Worm (Caenorhabditis elegans) whole organism, L3 larva: Measurements from ENCODE around the gene lmbr-1.
A peak's percentile ranks its signal among the peaks of the same experiment; 100 is the strongest.

Source experiments
- R02D3.7 ChIP-seq: fragments of 150-350 bp; optimal IDR thresholded peaks from 2 replicates; lab custom pipeline; 2014; ENCODE audit warnings: missing biosample characterization, missing genetic modification characterization
- ZK546.5 ChIP-seq: sonication (generic microtip); optimal IDR thresholded peaks from 2 replicates; lab custom pipeline; 2017; ENCODE audit warnings: missing biosample characterization, missing genetic modification characterization
- aly-2 ChIP-seq: fragments of 150-350 bp; optimal IDR thresholded peaks from 2 replicates; lab custom pipeline; 2014; ENCODE audit warnings: missing biosample characterization, missing genetic modification characterization
- ama-1 ChIP-seq: fragments of 150-350 bp; optimal IDR thresholded peaks from 2 replicates; lab custom pipeline; 2018
- ceh-16 ChIP-seq: sonication (generic microtip); optimal IDR thresholded peaks from 2 replicates; lab custom pipeline; 2017; ENCODE audit warnings: missing biosample characterization, missing genetic modification characterization
- ceh-28 ChIP-seq: fragments of 150-350 bp; optimal IDR thresholded peaks from 2 replicates; lab custom pipeline; 2014; ENCODE audit warnings: missing biosample characterization, missing genetic modification reagents, missing genetic modification characterization
- ceh-82 ChIP-seq: fragments of 150-350 bp; optimal IDR thresholded peaks from 2 replicates; lab custom pipeline; 2014; ENCODE audit warnings: missing biosample characterization, missing genetic modification characterization
- ceh-9 ChIP-seq: sonication (generic microtip); optimal IDR thresholded peaks from 2 replicates; lab custom pipeline; 2018; ENCODE audit warnings: missing biosample characterization, missing genetic modification characterization
- daf-12 ChIP-seq: fragments of 150-350 bp; optimal IDR thresholded peaks from 2 replicates; lab custom pipeline; 2014; ENCODE audit warnings: missing biosample characterization, missing genetic modification reagents, missing genetic modification characterization
- egl-27 ChIP-seq: sonication (generic microtip); optimal IDR thresholded peaks from 4 replicates; lab custom pipeline; 2017; ENCODE audit warnings: missing biosample characterization, missing genetic modification reagents, missing genetic modification characterization
- egl-5 ChIP-seq: fragments of 150-350 bp; optimal IDR thresholded peaks from 2 replicates; lab custom pipeline; 2017; ENCODE audit warnings: missing biosample characterization, missing genetic modification reagents, missing genetic modification characterization, inconsistent platforms
- elt-1 ChIP-seq: fragments of 150-350 bp; optimal IDR thresholded peaks from 2 replicates; lab custom pipeline; 2014; ENCODE audit warnings: missing biosample characterization, missing genetic modification characterization
- elt-2 ChIP-seq: sonication (generic microtip); optimal IDR thresholded peaks from 2 replicates; lab custom pipeline; 2016; ENCODE audit warnings: missing genetic modification reagents, mild to moderate bottlenecking, missing genetic modification characterization, missing compliant biosample characterization
- elt-3 ChIP-seq, 3 experiments: fragments of 150-350 bp in 1 of 3; sonication (generic microtip) in 2 of 3; optimal IDR thresholded peaks; 2 replicates in 2 of 3; 4 replicates in 1 of 3; lab custom pipeline; 2014 to 2017; ENCODE audit warnings: missing biosample characterization in 3 of 3, missing genetic modification characterization in 3 of 3
- eor-1 ChIP-seq, 2 experiments: fragments of 150-350 bp; optimal IDR thresholded peaks; 2 replicates each; lab custom pipeline; 2014 to 2018; ENCODE audit warnings: missing biosample characterization in 2 of 2, missing genetic modification characterization in 2 of 2
- fkh-10 ChIP-seq: sonication (generic microtip); optimal IDR thresholded peaks from 2 replicates; lab custom pipeline; 2017; ENCODE audit warnings: missing biosample characterization, missing genetic modification reagents, missing genetic modification characterization
- fkh-2 ChIP-seq: fragments of 150-350 bp; optimal IDR thresholded peaks from 2 replicates; lab custom pipeline; 2014; ENCODE audit warnings: missing biosample characterization, missing genetic modification reagents, missing genetic modification characterization
- fos-1 ChIP-seq: fragments of 150-350 bp; optimal IDR thresholded peaks from 2 replicates; lab custom pipeline; 2014; ENCODE audit warnings: missing biosample characterization, missing genetic modification characterization
- hmg-11 ChIP-seq: sonication (generic microtip); optimal IDR thresholded peaks from 2 replicates; lab custom pipeline; 2016; ENCODE audit warnings: missing genetic modification characterization, missing compliant biosample characterization
- jun-1 ChIP-seq: fragments of 150-350 bp; optimal IDR thresholded peaks from 2 replicates; lab custom pipeline; 2014; ENCODE audit warnings: missing biosample characterization, missing genetic modification reagents, missing genetic modification characterization
- lin-15B ChIP-seq: fragments of 150-350 bp; optimal IDR thresholded peaks from 2 replicates; lab custom pipeline; 2014; ENCODE audit warnings: missing biosample characterization, missing genetic modification characterization
- lin-39 ChIP-seq: fragments of 150-350 bp; optimal IDR thresholded peaks from 2 replicates; lab custom pipeline; 2018; ENCODE audit warnings: missing biosample characterization, missing genetic modification reagents, missing genetic modification characterization
- lsy-12 ChIP-seq: sonication (generic microtip); optimal IDR thresholded peaks from 2 replicates; lab custom pipeline; 2016; ENCODE audit warnings: mild to moderate bottlenecking, missing genetic modification characterization, missing compliant biosample characterization
- mdl-1 ChIP-seq: fragments of 150-350 bp; optimal IDR thresholded peaks from 2 replicates; lab custom pipeline; 2014; ENCODE audit warnings: missing biosample characterization, missing genetic modification characterization
- mml-1 ChIP-seq: fragments of 150-350 bp; sonication (generic microtip); optimal IDR thresholded peaks from 3 replicates; lab custom pipeline; 2014; ENCODE audit warnings: missing biosample characterization, missing genetic modification characterization
- nfya-1 ChIP-seq: sonication (generic microtip); optimal IDR thresholded peaks from 2 replicates; lab custom pipeline; 2017; ENCODE audit warnings: missing genetic modification characterization, mild to moderate bottlenecking, missing compliant biosample characterization, antibody characterized with exemption, moderate library complexity; ENCODE audit not compliant: insufficient read depth
- nhr-11 ChIP-seq: fragments of 150-350 bp; optimal IDR thresholded peaks from 2 replicates; lab custom pipeline; 2014; ENCODE audit warnings: missing biosample characterization, missing genetic modification characterization
- nhr-12 ChIP-seq: fragments of 150-350 bp; optimal IDR thresholded peaks from 2 replicates; lab custom pipeline; 2014; ENCODE audit warnings: missing biosample characterization, missing genetic modification characterization
- nhr-23 ChIP-seq: fragments of 150-350 bp; optimal IDR thresholded peaks from 2 replicates; lab custom pipeline; 2014; ENCODE audit warnings: missing biosample characterization, missing genetic modification reagents, missing genetic modification characterization
- nhr-237 ChIP-seq: fragments of 150-350 bp; optimal IDR thresholded peaks from 2 replicates; lab custom pipeline; 2014; ENCODE audit warnings: missing biosample characterization, missing genetic modification characterization
- nhr-25 ChIP-seq: sonication (generic microtip); optimal IDR thresholded peaks from 2 replicates; lab custom pipeline; 2017; ENCODE audit warnings: missing biosample characterization, missing genetic modification characterization
- nhr-28 ChIP-seq: fragments of 150-350 bp; optimal IDR thresholded peaks from 2 replicates; lab custom pipeline; 2014; ENCODE audit warnings: missing biosample characterization, missing genetic modification characterization
- nhr-43 ChIP-seq: sonication (generic microtip); optimal IDR thresholded peaks from 2 replicates; lab custom pipeline; 2016; ENCODE audit warnings: mild to moderate bottlenecking, missing genetic modification characterization, missing compliant biosample characterization; ENCODE audit not compliant: poor library complexity, severe bottlenecking
- nhr-67 ChIP-seq: fragments of 150-350 bp; optimal IDR thresholded peaks from 2 replicates; lab custom pipeline; 2014; ENCODE audit warnings: missing biosample characterization, missing genetic modification characterization
- nhr-76 ChIP-seq: fragments of 150-350 bp; sonication (generic microtip); optimal IDR thresholded peaks from 5 replicates; lab custom pipeline; 2014; ENCODE audit warnings: missing biosample characterization, missing genetic modification characterization
- nhr-77 ChIP-seq: fragments of 150-350 bp; optimal IDR thresholded peaks from 2 replicates; lab custom pipeline; 2014; ENCODE audit warnings: missing biosample characterization, missing genetic modification characterization
- pha-4 ChIP-seq: fragments of 150-350 bp; optimal IDR thresholded peaks from 2 replicates; lab custom pipeline; 2014; ENCODE audit warnings: missing biosample characterization, missing genetic modification reagents, missing genetic modification characterization
- pqm-1 ChIP-seq: fragments of 150-350 bp; optimal IDR thresholded peaks from 2 replicates; lab custom pipeline; 2017; ENCODE audit warnings: missing biosample characterization, missing genetic modification characterization, inconsistent platforms
- sea-2 ChIP-seq: fragments of 150-350 bp; sonication (generic microtip); optimal IDR thresholded peaks from 4 replicates; lab custom pipeline; 2014; ENCODE audit warnings: missing biosample characterization, missing genetic modification reagents, missing genetic modification characterization
- skn-1 ChIP-seq: fragments of 150-350 bp; optimal IDR thresholded peaks from 2 replicates; lab custom pipeline; 2014; ENCODE audit warnings: missing biosample characterization, missing genetic modification characterization
- snpc-4 ChIP-seq: fragments of 150-350 bp; optimal IDR thresholded peaks from 2 replicates; lab custom pipeline; 2014; ENCODE audit warnings: missing biosample characterization, missing genetic modification characterization
- tbx-2 ChIP-seq: sonication (generic microtip); optimal IDR thresholded peaks from 2 replicates; lab custom pipeline; 2016; ENCODE audit warnings: mild to moderate bottlenecking, missing genetic modification characterization, missing compliant biosample characterization
- unc-39 ChIP-seq: sonication (generic microtip); optimal IDR thresholded peaks from 4 replicates; lab custom pipeline; 2017; ENCODE audit warnings: missing biosample characterization, missing genetic modification characterization
- unc-62 ChIP-seq: fragments of 150-350 bp; sonication (generic microtip); optimal IDR thresholded peaks from 4 replicates; lab custom pipeline; 2014; ENCODE audit warnings: missing biosample characterization, missing genetic modification reagents, missing genetic modification characterization
- zag-1 ChIP-seq: fragments of 150-350 bp; optimal IDR thresholded peaks from 2 replicates; lab custom pipeline; 2014; ENCODE audit warnings: missing biosample characterization, missing genetic modification characterization
- ztf-11 ChIP-seq: fragments of 150-350 bp; optimal IDR thresholded peaks from 2 replicates; lab custom pipeline; 2014; ENCODE audit warnings: missing biosample characterization, missing genetic modification characterization
- ztf-4 ChIP-seq: fragments of 150-350 bp; optimal IDR thresholded peaks from 2 replicates; lab custom pipeline; 2014; ENCODE audit warnings: missing biosample characterization, missing genetic modification characterization

The lmbr-1 gene

DNA sequence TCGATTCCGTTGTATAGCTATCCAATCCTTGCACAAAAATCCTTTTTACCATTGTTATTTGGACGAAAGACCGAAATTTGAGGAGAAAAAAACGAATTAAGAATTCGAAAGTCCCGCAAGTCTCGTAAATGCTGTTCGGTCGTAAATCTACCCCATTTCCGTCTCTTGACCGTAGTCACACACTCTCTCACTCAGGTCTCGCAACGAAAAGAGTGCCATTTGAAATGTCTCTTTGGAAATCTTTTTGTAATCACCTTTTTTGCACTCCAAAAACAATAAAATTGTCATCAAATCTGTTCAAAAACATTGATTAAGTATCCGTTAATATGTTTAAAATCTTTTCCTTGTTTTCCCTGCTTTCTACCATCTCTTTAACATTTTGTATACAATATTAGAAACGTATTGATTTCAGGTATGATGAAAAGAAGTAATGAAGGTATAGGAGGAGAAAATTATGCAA is 13.8 kb upstream of the lmbr-1 start, which contains the start of the genes R05D3.8 and rfp-1:
R05D3.8 (minus strand) TSS at position 115 of the 460 bp plus-strand sequence.
rfp-1 (plus strand) TSS at position 410 of the 460 bp plus-strand sequence.
- TF ChIP-seq lin-39 (tag; lab: Kevin White, UChicago) = peak; percentile 92
- TF ChIP-seq nhr-23 (tag; lab: Kevin White, UChicago) = peak; percentile 85
- TF ChIP-seq fos-1 = no peak
- peak; percentile 53 for TF ChIP-seq pqm-1
- TF ChIP-seq egl-27 (tag; lab: Kevin White, UChicago) = peak; percentile 30
- TF ChIP-seq fkh-10 (GFP tag; lab: Kevin White, UChicago) = peak; percentile 58
- no peak for TF ChIP-seq ztf-4 (tag; lab: Kevin White, UChicago)
- TF ChIP-seq sea-2 (GFP tag; lab: Kevin White, UChicago) = no peak
- TF ChIP-seq ceh-9 = no peak
- TF ChIP-seq unc-39 = no peak
- TF ChIP-seq nhr-25 (tag; lab: Kevin White, UChicago) = peak; percentile 60
- TF ChIP-seq daf-12 (tag; lab: Kevin White, UChicago) = no peak
- TF ChIP-seq lsy-12 (tag; lab: Kevin White, UChicago) = peak; percentile 53
- TF ChIP-seq nhr-67 (tag; lab: Kevin White, UChicago) = no peak
- no peak for TF ChIP-seq ceh-16 (tag; lab: Kevin White, UChicago)
- peak; percentile 20 for TF ChIP-seq nhr-11 (tag; lab: Kevin White, UChicago)
- TF ChIP-seq pha-4 (tag; lab: Kevin White, UChicago) = peak; percentile 97
- peak; percentile 62 for TF ChIP-seq nhr-43 (tag; lab: Kevin White, UChicago)
- TF ChIP-seq jun-1 = peak; percentile 16
- no peak for TF ChIP-seq nhr-237
- no peak for TF ChIP-seq eor-1 (tag; optimal IDR thresholded peaks at IDR 0.05; lab: Kevin White, UChicago)
- TF ChIP-seq lin-15B (tag; lab: Kevin White, UChicago) = peak; percentile 98
- TF ChIP-seq tbx-2 (tag; lab: Kevin White, UChicago) = no peak
- TF ChIP-seq nhr-28 (tag; lab: Kevin White, UChicago) = no peak
- TF ChIP-seq egl-5 (tag; lab: Kevin White, UChicago) = peak; percentile 99
- TF ChIP-seq hmg-11 (tag; lab: Kevin White, UChicago) = peak; percentile 56
- TF ChIP-seq nfya-1 (tag; lab: Kevin White, UChicago) = peak; percentile 96
- TF ChIP-seq mml-1 (tag; lab: Kevin White, UChicago) = no peak
- no peak for TF ChIP-seq nhr-77
- TF ChIP-seq skn-1 (tag; lab: Kevin White, UChicago) = peak; percentile 85
- no peak for TF ChIP-seq fkh-2 (tag; lab: Kevin White, UChicago)
- no peak for TF ChIP-seq aly-2 (tag; lab: Kevin White, UChicago)
- TF ChIP-seq ceh-82 = no peak
- peak; percentile 39 for TF ChIP-seq snpc-4 (tag; lab: Kevin White, UChicago)
- peak; percentile 27 for TF ChIP-seq ama-1 (lab: Kevin White, UChicago)
- TF ChIP-seq mdl-1 = no peak
- peak; percentile 99 for TF ChIP-seq R02D3.7 (tag; lab: Kevin White, UChicago)
- TF ChIP-seq elt-3 (tag; optimal IDR thresholded peaks at IDR 0.05; lab: Kevin White, UChicago) = peak in 1 of 3 experiments; percentile 26
- TF ChIP-seq ztf-11 (tag; lab: Kevin White, UChicago) = no peak
- TF ChIP-seq ceh-28 = peak; percentile 47
- no peak for TF ChIP-seq ZK546.5
- no peak for TF ChIP-seq unc-62
- TF ChIP-seq nhr-76 (tag; lab: Kevin White, UChicago) = no peak
- no peak for TF ChIP-seq nhr-12
- no peak for TF ChIP-seq zag-1 (tag; lab: Kevin White, UChicago)
- TF ChIP-seq elt-1 (tag; lab: Kevin White, UChicago) = no peak
- TF ChIP-seq elt-2 (tag; lab: Kevin White, UChicago) = peak; percentile 56
- TF ChIP-seq, all 47 proteins: peak for 22
